Worm (Caenorhabditis elegans) whole organism, L2 larva: ENCODE results near the gene fbxb-16.
"Not testable (repeated sequence)": the region's sequence is repeated elsewhere in the genome, so short reads cannot be mapped to it uniquely, and the experiment has no call there.

Experiments used
- Y55F3AM.14 ChIP-seq: fragments of 200-800 bp; sonication (Bioruptor generic); optimal IDR thresholded peaks from 2 replicates; lab custom pipeline; 2018; ENCODE audit warnings: mild to moderate bottlenecking, missing genetic modification characterization, missing compliant biosample characterization
- ZK546.5 ChIP-seq: sonication (generic microtip); optimal IDR thresholded peaks from 2 replicates; lab custom pipeline; 2017; ENCODE audit warnings: missing biosample characterization, missing genetic modification characterization
- alr-1 ChIP-seq: fragments of 150-350 bp; optimal IDR thresholded peaks from 2 replicates; lab custom pipeline; 2014; ENCODE audit warnings: missing biosample characterization, missing genetic modification characterization
- ama-1 ChIP-seq: fragments of 150-350 bp; optimal IDR thresholded peaks from 2 replicates; lab custom pipeline; 2018; ENCODE audit warnings: inconsistent platforms
- blmp-1 ChIP-seq: sonication (generic microtip); optimal IDR thresholded peaks from 2 replicates; lab custom pipeline; 2017; ENCODE audit warnings: missing genetic modification characterization, mild to moderate bottlenecking, missing compliant biosample characterization, antibody characterized with exemption, moderate library complexity; ENCODE audit not compliant: insufficient read depth
- ceh-16 ChIP-seq: fragments of 150-350 bp; optimal IDR thresholded peaks from 2 replicates; lab custom pipeline; 2014; ENCODE audit warnings: missing biosample characterization, missing genetic modification characterization
- ceh-82 ChIP-seq: fragments of 150-350 bp; optimal IDR thresholded peaks from 2 replicates; lab custom pipeline; 2014; ENCODE audit warnings: missing biosample characterization, missing genetic modification characterization
- crh-2 ChIP-seq: sonication (generic microtip); optimal IDR thresholded peaks from 2 replicates; lab custom pipeline; 2017; ENCODE audit warnings: missing biosample characterization, missing genetic modification characterization
- dmd-4 ChIP-seq: sonication (generic microtip); optimal IDR thresholded peaks from 2 replicates; lab custom pipeline; 2017; ENCODE audit warnings: missing biosample characterization, missing genetic modification characterization
- egl-27 ChIP-seq: sonication (generic microtip); optimal IDR thresholded peaks from 3 replicates; lab custom pipeline; 2017; ENCODE audit warnings: missing biosample characterization, missing genetic modification reagents, missing genetic modification characterization
- elt-1 ChIP-seq: fragments of 150-350 bp; optimal IDR thresholded peaks from 2 replicates; lab custom pipeline; 2014; ENCODE audit warnings: missing biosample characterization, missing genetic modification characterization
- fos-1 ChIP-seq: fragments of 150-350 bp; optimal IDR thresholded peaks from 2 replicates; lab custom pipeline; 2014; ENCODE audit warnings: missing biosample characterization, missing genetic modification characterization
- lin-11 ChIP-seq: fragments of 150-350 bp; sonication (generic microtip); optimal IDR thresholded peaks from 2 replicates; lab custom pipeline; 2014; ENCODE audit warnings: missing biosample characterization, missing genetic modification characterization, inconsistent platforms, mixed read lengths
- lin-13 ChIP-seq: fragments of 150-350 bp; optimal IDR thresholded peaks from 2 replicates; lab custom pipeline; 2014; ENCODE audit warnings: missing biosample characterization, missing genetic modification reagents, missing genetic modification characterization
- mab-5 ChIP-seq: fragments of 150-350 bp; optimal IDR thresholded peaks from 2 replicates; lab custom pipeline; 2014; ENCODE audit warnings: missing biosample characterization, missing genetic modification characterization
- mbf-1 ChIP-seq: sonication (generic microtip); optimal IDR thresholded peaks from 2 replicates; lab custom pipeline; 2017; ENCODE audit warnings: missing biosample characterization, missing genetic modification characterization
- nhr-129 ChIP-seq: fragments of 150-350 bp; optimal IDR thresholded peaks from 2 replicates; lab custom pipeline; 2014; ENCODE audit warnings: missing biosample characterization, missing genetic modification characterization
- nhr-21 ChIP-seq: fragments of 150-350 bp; optimal IDR thresholded peaks from 2 replicates; lab custom pipeline; 2014; ENCODE audit warnings: missing biosample characterization, missing genetic modification characterization
- nhr-25 ChIP-seq: fragments of 150-350 bp; sonication (generic microtip); optimal IDR thresholded peaks from 3 replicates; lab custom pipeline; 2014; ENCODE audit warnings: missing biosample characterization, missing genetic modification characterization
- nhr-6 ChIP-seq: fragments of 150-350 bp; optimal IDR thresholded peaks from 2 replicates; lab custom pipeline; 2014; ENCODE audit warnings: missing biosample characterization, missing genetic modification characterization
- peb-1 ChIP-seq: fragments of 150-350 bp; optimal IDR thresholded peaks from 2 replicates; lab custom pipeline; 2014; ENCODE audit warnings: missing biosample characterization, missing genetic modification characterization
- sem-4 ChIP-seq: fragments of 150-350 bp; optimal IDR thresholded peaks from 2 replicates; lab custom pipeline; 2014; ENCODE audit warnings: missing biosample characterization, missing genetic modification reagents, missing genetic modification characterization
- skn-1 ChIP-seq: sonication (generic microtip); optimal IDR thresholded peaks from 2 replicates; lab custom pipeline; 2017; ENCODE audit warnings: missing biosample characterization, missing genetic modification characterization
- snpc-4 ChIP-seq: fragments of 150-350 bp; optimal IDR thresholded peaks from 2 replicates; lab custom pipeline; 2014; ENCODE audit warnings: missing biosample characterization, missing genetic modification characterization
- unc-39 ChIP-seq: fragments of 150-350 bp; optimal IDR thresholded peaks from 2 replicates; lab custom pipeline; 2014; ENCODE audit warnings: missing biosample characterization, missing genetic modification characterization
- unc-55 ChIP-seq: fragments of 150-350 bp; sonication (generic microtip); optimal IDR thresholded peaks from 3 replicates; lab custom pipeline; 2014; ENCODE audit warnings: missing biosample characterization, missing genetic modification reagents, missing genetic modification characterization
- zag-1 ChIP-seq: fragments of 150-350 bp; optimal IDR thresholded peaks from 2 replicates; lab custom pipeline; 2014; ENCODE audit warnings: missing biosample characterization, missing genetic modification characterization
- ztf-1 ChIP-seq: fragments of 200-800 bp; sonication (Bioruptor generic); conservative IDR thresholded peaks from 2 replicates; pipeline ENCODE4 v1.3.6; 2022; ENCODE audit warnings: missing genetic modification characterization, missing compliant biosample characterization
- ztf-4 ChIP-seq: fragments of 150-350 bp; optimal IDR thresholded peaks from 2 replicates; lab custom pipeline; 2014; ENCODE audit warnings: missing biosample characterization, missing genetic modification characterization

fbxb-16 gene

DNA sequence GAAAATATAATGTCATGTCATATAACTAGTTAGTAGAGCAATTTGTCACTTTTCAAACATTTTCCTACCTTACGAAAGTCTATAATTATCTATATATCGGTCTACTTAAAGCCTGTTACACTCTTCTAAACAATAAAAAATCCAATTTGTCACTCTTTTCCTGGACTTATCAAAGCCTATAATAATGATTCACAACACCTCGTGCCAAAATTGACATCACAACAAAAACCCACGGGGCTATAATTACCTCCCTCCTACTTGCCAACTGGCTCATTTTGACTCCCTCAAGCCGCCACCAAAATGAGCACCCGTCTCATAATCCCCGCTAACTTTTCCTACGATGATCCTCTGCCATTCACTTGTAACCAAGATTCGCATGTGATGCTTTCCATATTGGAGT, 15.3 kb downstream of the fbxb-16 start, which contains the start of gene srg-20:
TSS of gene srg-20 (plus strand) at position 301 of the 400 bp plus-strand sequence.
- not testable (repeated sequence) for TF ChIP-seq lin-11 (tag; lab: Kevin White, UChicago); lin-13; dmd-4 (tag; lab: Kevin White, UChicago)

DNA sequence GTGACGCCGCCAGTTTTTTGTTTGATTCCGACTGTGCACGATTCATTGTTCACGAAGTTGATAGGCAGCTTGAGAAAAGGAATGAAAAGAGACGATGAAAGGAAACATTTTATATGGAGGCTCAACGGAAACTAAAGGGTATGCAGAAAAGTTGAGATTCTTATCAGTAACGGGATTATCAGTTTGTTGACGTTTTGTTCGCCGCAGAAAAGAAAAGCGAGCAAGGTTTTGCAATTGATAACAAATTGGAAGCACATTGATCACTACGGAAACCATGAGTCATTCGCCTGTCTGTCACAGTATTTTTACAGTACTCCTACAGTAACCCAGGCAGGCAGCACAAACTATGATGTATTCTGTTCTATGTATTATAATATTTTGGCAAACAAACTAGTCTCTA, 15.7 kb downstream of the fbxb-16 start:
- TF ChIP-seq unc-55 (GFP tag; lab: Kevin White, UChicago): no peak
- peak; percentile 41 for TF ChIP-seq fos-1 (tag; lab: Kevin White, UChicago)

DNA sequence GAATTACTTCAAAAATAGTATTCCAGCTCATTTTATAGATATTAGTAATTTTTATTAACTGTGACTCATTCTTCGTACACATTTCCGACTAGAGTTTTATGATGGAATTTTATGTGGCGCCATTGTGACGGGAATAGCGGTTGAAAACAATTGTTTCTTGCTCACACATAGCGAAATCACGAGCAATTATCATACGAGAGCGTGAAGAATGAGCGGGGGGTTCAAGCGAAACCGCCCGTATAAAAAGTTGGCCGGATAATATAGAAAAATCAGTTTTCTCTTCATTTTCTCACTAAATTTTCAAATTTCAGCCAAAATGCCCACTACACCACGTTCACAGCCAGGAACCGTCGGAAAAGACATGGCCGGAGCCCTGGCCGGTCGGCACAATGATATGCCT, 18.2 kb downstream of the fbxb-16 start, which contains the start of gene C08E3.1:
TSS of gene C08E3.1 (plus strand) at position 301 of the 400 bp plus-strand sequence.
- TF ChIP-seq crh-2 (tag; lab: Kevin White, UChicago); ceh-16; ama-1: not testable (repeated sequence)

DNA sequence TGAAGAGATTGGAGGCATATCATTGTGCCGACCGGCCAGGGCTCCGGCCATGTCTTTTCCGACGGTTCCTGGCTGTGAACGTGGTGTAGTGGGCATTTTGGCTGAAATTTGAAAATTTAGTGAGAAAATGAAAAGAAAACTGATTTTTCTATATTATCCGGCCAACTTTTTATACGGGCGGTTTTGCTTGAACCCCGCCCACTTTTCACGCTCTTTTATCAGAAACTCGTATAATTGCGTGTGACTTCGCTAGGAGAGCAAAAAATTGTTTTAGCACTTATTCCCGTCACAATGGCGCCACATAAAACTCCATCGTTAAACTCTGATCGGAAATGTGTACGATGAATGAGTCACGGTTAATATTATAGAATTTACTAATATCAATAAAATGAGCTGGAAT, 19.5 kb downstream of the fbxb-16 start, which contains the start of gene C08E3.13:
TSS of gene C08E3.13 (minus strand) at position 101 of the 400 bp plus-strand sequence.
- not testable (repeated sequence) for TF ChIP-seq zag-1, alr-1, ztf-4 (tag; lab: Kevin White, UChicago)

DNA sequence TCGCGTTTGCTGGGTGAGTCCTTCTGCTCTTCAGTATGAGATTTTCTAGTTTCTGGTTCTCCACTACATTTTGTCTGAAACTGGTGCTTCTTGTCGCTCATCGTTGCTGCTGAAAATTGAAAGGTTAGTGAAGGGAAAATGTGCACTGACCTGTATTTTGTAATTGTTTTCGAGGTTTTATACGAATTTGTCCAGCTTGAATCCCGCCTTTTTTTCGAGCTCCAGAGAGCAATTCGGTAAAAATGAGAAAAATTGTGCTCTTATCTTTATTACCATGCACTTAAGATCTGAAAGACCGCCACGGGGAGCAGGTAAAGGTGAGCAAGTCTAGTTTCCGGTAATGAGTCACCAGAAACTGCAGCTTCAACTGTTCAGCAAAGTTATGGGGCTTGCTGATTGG, 23.9 kb downstream of the fbxb-16 start, which contains the start of gene C08E3.15:
TSS of gene C08E3.15 (minus strand) at position 101 of the 400 bp plus-strand sequence.
- not testable (repeated sequence) for TF ChIP-seq mab-5, mbf-1, nhr-129 (tag; lab: Kevin White, UChicago)

DNA sequence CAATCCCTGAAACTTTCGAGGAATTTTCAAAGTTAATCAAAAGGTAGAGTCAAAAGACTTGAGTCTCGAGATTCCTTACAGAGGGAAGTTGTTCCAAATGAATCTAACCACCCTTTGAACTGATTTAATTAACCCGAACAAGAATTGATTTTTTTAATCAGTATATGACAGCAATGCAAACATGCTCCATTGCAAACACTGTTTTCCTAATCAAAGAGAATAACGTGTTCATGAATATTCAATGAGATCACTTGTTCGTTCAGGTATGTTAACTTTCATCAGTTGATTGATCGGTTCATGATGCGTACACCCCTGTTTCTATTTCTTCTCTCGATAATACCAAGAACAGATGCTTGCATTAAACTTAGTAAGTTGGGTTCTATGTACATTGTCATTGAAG, 26.0 kb downstream of the fbxb-16 start, which contains the start of gene C08E3.14:
TSS of gene C08E3.14 (plus strand) at position 301 of the 400 bp plus-strand sequence.
- TF ChIP-seq sem-4 (no peak), snpc-4 (tag; lab: Kevin White, UChicago) (no peak), mbf-1 (tag; lab: Kevin White, UChicago) (no peak), ZK546.5 (tag; lab: Kevin White, UChicago) (no peak), nhr-21 (no peak), blmp-1 (tag; lab: Kevin White, UChicago) (no peak), unc-55 (GFP tag; lab: Kevin White, UChicago) (no peak), ztf-1 (GFP tag; lab: Robert Waterston, UW) (no peak), lin-13 (no peak), lin-11 (tag; lab: Kevin White, UChicago) (no peak), Y55F3AM.14 (no peak), elt-1 (no peak), ceh-82 (tag; lab: Kevin White, UChicago) (no peak), ztf-4 (tag; lab: Kevin White, UChicago) (no peak), egl-27 (tag; lab: Kevin White, UChicago) (no peak), skn-1 (tag; lab: Kevin White, UChicago) (no peak), unc-39 (tag; lab: Kevin White, UChicago) (no peak), nhr-25 (tag; lab: Kevin White, UChicago) (no peak), nhr-6 (tag; lab: Kevin White, UChicago) (no peak)
- TF ChIP-seq, all 48 proteins: peak for 0

DNA sequence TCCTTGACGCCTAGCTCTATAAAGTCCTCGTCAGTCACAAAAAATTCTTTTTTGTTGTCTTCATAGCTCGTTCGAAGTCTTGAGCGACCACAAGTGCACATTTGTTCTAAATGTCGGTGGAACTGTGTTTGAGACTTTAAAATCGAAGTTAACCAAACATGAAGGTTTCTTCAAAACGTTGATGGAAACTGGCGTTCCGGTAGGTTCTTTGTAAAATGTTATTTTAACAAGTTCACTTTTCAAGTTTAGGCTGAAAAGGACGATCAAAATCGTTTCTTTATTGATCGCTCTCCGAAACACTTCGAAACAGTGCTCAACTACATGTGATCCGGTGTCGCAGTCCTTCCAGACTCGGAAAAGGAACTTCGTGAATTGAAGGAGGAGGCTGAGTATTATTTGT, 27.1 kb downstream of the fbxb-16 start, which contains the start of gene fbxa-160:
TSS of gene fbxa-160 (minus strand) at position 101 of the 400 bp plus-strand sequence.
- TF ChIP-seq mab-5 (tag; lab: Kevin White, UChicago): no peak
- TF ChIP-seq egl-27 (tag; lab: Kevin White, UChicago): no peak
- no peak for TF ChIP-seq snpc-4 (tag; lab: Kevin White, UChicago)
- TF ChIP-seq dmd-4 (tag; lab: Kevin White, UChicago): no peak
- TF ChIP-seq lin-11 (tag; lab: Kevin White, UChicago): no peak
- no peak for TF ChIP-seq unc-55 (GFP tag; lab: Kevin White, UChicago)
- no peak for TF ChIP-seq peb-1
- no peak for TF ChIP-seq crh-2 (tag; lab: Kevin White, UChicago)
